Worm (Caenorhabditis elegans): ENCODE results near the gene clec-247.

DNA sequence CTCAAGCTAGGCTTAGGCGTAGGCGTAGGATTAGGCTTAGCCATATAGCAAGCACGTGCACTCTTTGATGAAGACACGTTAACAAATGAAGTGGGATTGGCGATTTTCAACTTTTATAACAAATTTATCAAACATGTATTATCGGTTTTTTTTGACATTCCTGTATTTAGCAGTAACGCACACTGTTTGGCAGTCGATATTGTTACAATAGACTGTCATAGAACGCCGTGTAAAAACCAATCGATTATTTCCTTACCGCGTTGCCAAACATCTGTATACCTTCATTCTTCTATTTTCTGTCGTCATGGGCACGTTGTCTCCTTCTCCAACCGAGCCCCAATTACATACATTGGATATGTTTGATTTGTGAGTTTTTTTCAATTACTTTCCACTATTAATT is 35.6 kb downstream of the clec-247 start, which contains the start of gene fbxb-119:
- no peak for TF ChIP-seq alr-1 (tag; optimal IDR thresholded peaks at IDR 0.05)
- TF ChIP-seq snpc-4 (tag; optimal IDR thresholded peaks at IDR 0.05), result no peak
- no peak for TF ChIP-seq mdl-1 (tag; optimal IDR thresholded peaks at IDR 0.05)
- TF ChIP-seq unc-62 (GFP tag; optimal IDR thresholded peaks at IDR 0.05), result no peak
- TF ChIP-seq lin-11 (tag; optimal IDR thresholded peaks at IDR 0.05), result no peak
- TF ChIP-seq lin-13 (GFP tag; optimal IDR thresholded peaks at IDR 0.05), result no peak
- TF ChIP-seq nhr-77 (tag; optimal IDR thresholded peaks at IDR 0.05), result no peak
- no peak for TF ChIP-seq unc-55 (GFP tag; optimal IDR thresholded peaks at IDR 0.05)
- TF ChIP-seq ama-1 (optimal IDR thresholded peaks at IDR 0.05), result no peak
- TF ChIP-seq ceh-16 (tag; optimal IDR thresholded peaks at IDR 0.05), result no peak
- TF ChIP-seq nhr-12 (tag; optimal IDR thresholded peaks at IDR 0.05), result no peak
- no peak for TF ChIP-seq skn-1 (tag; optimal IDR thresholded peaks at IDR 0.05)
- TF ChIP-seq ztf-1 (GFP tag; conservative IDR thresholded peaks at IDR 0.05), result no peak
